Worm (Caenorhabditis elegans): Measurements from ENCODE around the gene F54H5.14.

DNA sequence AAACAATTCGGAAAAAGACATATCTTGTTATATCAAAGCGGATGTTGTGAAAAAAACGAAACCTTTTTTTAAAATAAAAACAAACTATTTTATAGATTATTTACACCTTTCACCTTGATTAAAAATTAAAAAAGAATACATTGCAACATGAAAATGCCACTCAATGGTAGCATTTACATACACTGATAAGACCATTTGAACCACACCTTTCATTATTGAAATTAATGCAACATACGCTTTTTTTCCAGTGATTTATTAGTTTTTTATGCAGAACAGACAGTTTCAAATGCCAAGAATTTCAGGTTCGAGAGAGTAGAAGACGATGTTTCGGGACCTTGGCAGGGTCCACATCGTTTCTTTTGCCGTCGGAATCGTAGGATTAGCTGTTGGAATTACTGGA lies 41.4 kb upstream of the F54H5.14 start, which contains the start of gene T19D12.1:
- TF ChIP-seq Y55F3AM.14 (GFP tag; optimal IDR thresholded peaks at IDR 0.05): no peak
- no peak for TF ChIP-seq nhr-6 (tag; optimal IDR thresholded peaks at IDR 0.05)
- TF ChIP-seq nhr-12 (tag; optimal IDR thresholded peaks at IDR 0.05): no peak
- no peak for TF ChIP-seq mab-5 (tag; optimal IDR thresholded peaks at IDR 0.05)
- TF ChIP-seq unc-62 (GFP tag; optimal IDR thresholded peaks at IDR 0.05): no peak
- TF ChIP-seq snpc-4 (tag; optimal IDR thresholded peaks at IDR 0.05): no peak
- TF ChIP-seq lin-13 (GFP tag; optimal IDR thresholded peaks at IDR 0.05): no peak
- TF ChIP-seq alr-1 (tag; optimal IDR thresholded peaks at IDR 0.05): no peak
- no peak for TF ChIP-seq ama-1 (optimal IDR thresholded peaks at IDR 0.05)
- TF ChIP-seq mdl-1 (tag; optimal IDR thresholded peaks at IDR 0.05): no peak
- no peak for TF ChIP-seq egl-27 (tag; optimal IDR thresholded peaks at IDR 0.05)
- no peak for TF ChIP-seq skn-1 (tag; optimal IDR thresholded peaks at IDR 0.05)
- TF ChIP-seq nhr-25 (tag; optimal IDR thresholded peaks at IDR 0.05): no peak

All from whole organism, L2 larva.